Fruit fly (Drosophila melanogaster) whole organism, embryonic: ENCODE data around the gene Arp10.

ENCODE experiments used
- Bgb ChIP-seq: fragments of 200-800 bp; sonication (Bioruptor generic); IDR thresholded peaks from 2 replicates; pipeline ENCODE4 v1.3.6; 2022; ENCODE audit warnings: missing biosample characterization, missing genetic modification characterization; ENCODE audit not compliant: partially characterized antibody
- CG10462 ChIP-seq: fragments of 200-800 bp; sonication (Bioruptor generic); optimal IDR thresholded peaks from 2 replicates; lab custom pipeline; 2016; ENCODE audit warnings: missing biosample characterization, missing genetic modification characterization
- CG13287 ChIP-seq: fragments of 200-800 bp; sonication (Bioruptor generic); IDR thresholded peaks from 2 replicates; pipeline ENCODE4 v1.3.6; 2022; ENCODE audit warnings: missing biosample characterization, missing genetic modification characterization; ENCODE audit not compliant: partially characterized antibody
- CG13624 ChIP-seq: fragments of 200-800 bp; sonication (Bioruptor generic); optimal IDR thresholded peaks from 2 replicates; lab custom pipeline; 2016; ENCODE audit warnings: missing biosample characterization, missing genetic modification characterization
- CG14860 ChIP-seq: fragments of 200-800 bp; sonication (Bioruptor generic); IDR thresholded peaks from 3 replicates; pipeline ENCODE4 v1.3.6; 2022; ENCODE audit warnings: missing biosample characterization, missing genetic modification characterization; ENCODE audit not compliant: partially characterized antibody
- CG3163 ChIP-seq: fragments of 200-800 bp; sonication (Bioruptor generic); optimal IDR thresholded peaks from 3 replicates; lab custom pipeline; 2016; ENCODE audit warnings: missing biosample characterization, missing genetic modification characterization
- CG4617 ChIP-seq: fragments of 200-800 bp; sonication (Bioruptor generic); optimal IDR thresholded peaks from 3 replicates; lab custom pipeline; 2016; ENCODE audit warnings: missing biosample characterization, missing genetic modification characterization, borderline replicate concordance
- CG6854 ChIP-seq: fragments of 200-800 bp; sonication (Bioruptor generic); optimal IDR thresholded peaks from 3 replicates; lab custom pipeline; 2017; ENCODE audit warnings: missing biosample characterization, mild to moderate bottlenecking, missing genetic modification characterization
- CG8765 ChIP-seq: fragments of 200-800 bp; sonication (Bioruptor generic); IDR thresholded peaks from 2 replicates; pipeline ENCODE4 v1.3.6; 2022; ENCODE audit warnings: missing biosample characterization, missing genetic modification characterization
- CHES-1-like ChIP-seq: fragments of 200-800 bp; sonication (Bioruptor generic); optimal IDR thresholded peaks from 2 replicates; lab custom pipeline; 2016; ENCODE audit warnings: missing biosample characterization, missing genetic modification characterization
- D19A ChIP-seq: fragments of 200-800 bp; optimal IDR thresholded peaks from 3 replicates; lab custom pipeline; 2019; ENCODE audit warnings: missing biosample characterization, mild to moderate bottlenecking, missing genetic modification characterization, moderate library complexity
- Dbx ChIP-seq: fragments of 200-800 bp; sonication (Bioruptor generic); IDR thresholded peaks from 3 replicates; pipeline ENCODE4 v1.3.6; 2022; ENCODE audit warnings: missing biosample characterization, missing genetic modification characterization
- Dip3 ChIP-seq: fragments of 200-800 bp; sonication (Bioruptor generic); optimal IDR thresholded peaks from 3 replicates; lab custom pipeline; 2016; ENCODE audit warnings: missing biosample characterization, missing genetic modification characterization
- Dp ChIP-seq: fragments of 200-800 bp; sonication (Bioruptor generic); optimal IDR thresholded peaks from 2 replicates; lab custom pipeline; 2018; ENCODE audit warnings: missing biosample characterization, mild to moderate bottlenecking, missing genetic modification characterization, moderate library complexity
- Dref ChIP-seq: fragments of 200-800 bp; sonication (Bioruptor generic); IDR thresholded peaks from 2 replicates; pipeline ENCODE4 v1.3.6; 2022; ENCODE audit warnings: missing biosample characterization, missing genetic modification characterization
- Ets97D ChIP-seq: fragments of 200-800 bp; sonication (Bioruptor generic); optimal IDR thresholded peaks from 3 replicates; lab custom pipeline; 2016; ENCODE audit warnings: missing biosample characterization, missing genetic modification characterization
- Fer1 ChIP-seq: fragments of 200-800 bp; sonication (Bioruptor generic); optimal IDR thresholded peaks from 2 replicates; lab custom pipeline; 2017; ENCODE audit warnings: missing biosample characterization, mild to moderate bottlenecking, missing genetic modification characterization
- Fer2 ChIP-seq: fragments of 200-800 bp; sonication (Bioruptor generic); optimal IDR thresholded peaks from 2 replicates; lab custom pipeline; 2018; ENCODE audit warnings: missing biosample characterization, mild to moderate bottlenecking, missing genetic modification characterization, moderate library complexity
- H15 ChIP-seq: fragments of 200-800 bp; sonication (Bioruptor generic); IDR thresholded peaks from 3 replicates; pipeline ENCODE4 v1.3.6; 2022; ENCODE audit warnings: missing biosample characterization, missing genetic modification characterization
- Hand ChIP-seq: fragments of 200-800 bp; sonication (Bioruptor generic); optimal IDR thresholded peaks from 2 replicates; lab custom pipeline; 2017; ENCODE audit warnings: mild to moderate bottlenecking, missing biosample characterization, missing genetic modification reagents, missing genetic modification characterization
- HmgZ ChIP-seq: fragments of 200-800 bp; sonication (Bioruptor generic); optimal IDR thresholded peaks from 2 replicates; lab custom pipeline; 2018; ENCODE audit warnings: missing biosample characterization, mild to moderate bottlenecking, missing genetic modification characterization
- MBD-R2 ChIP-seq: fragments of 200-800 bp; sonication (Bioruptor generic); IDR thresholded peaks from 2 replicates; pipeline ENCODE4 v1.3.6; 2022; ENCODE audit warnings: missing biosample characterization, missing genetic modification characterization
- Mrtf ChIP-seq: fragments of 200-800 bp; sonication (Bioruptor generic); IDR thresholded peaks from 3 replicates; pipeline ENCODE4 v1.3.6; 2022; ENCODE audit warnings: missing biosample characterization, missing genetic modification characterization
- PHDP ChIP-seq: fragments of 200-800 bp; sonication (Bioruptor generic); optimal IDR thresholded peaks from 3 replicates; lab custom pipeline; 2018; ENCODE audit warnings: missing biosample characterization, mild to moderate bottlenecking, missing genetic modification characterization, moderate library complexity
- Scr ChIP-seq: fragments of 200-800 bp; sonication (Bioruptor generic); IDR thresholded peaks from 2 replicates; pipeline ENCODE4 v1.3.6; 2022; ENCODE audit warnings: missing biosample characterization, missing genetic modification characterization; ENCODE audit not compliant: partially characterized antibody
- Sin3A ChIP-seq: fragments of >200 bp; optimal IDR thresholded peaks from 2 replicates; lab custom pipeline; 2018
- al ChIP-seq: fragments of 200-800 bp; sonication (Bioruptor generic); IDR thresholded peaks from 2 replicates; pipeline ENCODE4 v1.3.6; 2022; ENCODE audit warnings: missing biosample characterization, missing genetic modification characterization
- ase ChIP-seq: fragments of 200-800 bp; sonication (Bioruptor generic); IDR thresholded peaks from 3 replicates; pipeline ENCODE4 v1.3.6; 2022; ENCODE audit warnings: missing biosample characterization, missing genetic modification characterization
- ato ChIP-seq: fragments of 200-800 bp; sonication (Bioruptor generic); IDR thresholded peaks from 2 replicates; pipeline ENCODE4 v1.3.6; 2022; ENCODE audit warnings: missing biosample characterization, missing genetic modification characterization; ENCODE audit not compliant: partially characterized antibody
- bbx ChIP-seq: fragments of 200-800 bp; sonication (Bioruptor generic); IDR thresholded peaks from 2 replicates; pipeline ENCODE4 v1.3.6; 2022; ENCODE audit warnings: missing biosample characterization, missing genetic modification characterization; ENCODE audit not compliant: partially characterized antibody
- danr ChIP-seq: fragments of 200-800 bp; sonication (Bioruptor generic); IDR thresholded peaks from 2 replicates; pipeline ENCODE4 v1.3.6; 2022; ENCODE audit warnings: missing biosample characterization, missing genetic modification characterization
- dpn ChIP-seq, 2 experiments: fragments of 200-800 bp; sonication (Bioruptor generic); optimal IDR thresholded peaks; 3 replicates each; lab custom pipeline; 2016; ENCODE audit warnings: missing biosample characterization in 2 of 2, missing genetic modification characterization in 2 of 2
- esg ChIP-seq: fragments of 200-800 bp; sonication (Bioruptor generic); conservative IDR thresholded peaks from 2 replicates; pipeline ENCODE4 v1.3.6; 2022; ENCODE audit warnings: missing biosample characterization, missing genetic modification characterization
- ewg ChIP-seq: fragments of 200-800 bp; sonication (Bioruptor generic); optimal IDR thresholded peaks from 3 replicates; lab custom pipeline; 2017; ENCODE audit warnings: mild to moderate bottlenecking, missing biosample characterization, missing genetic modification reagents, missing genetic modification characterization
- exex ChIP-seq: fragments of 200-800 bp; sonication (Bioruptor generic); optimal IDR thresholded peaks from 4 replicates; lab custom pipeline; 2018; ENCODE audit warnings: missing biosample characterization, mild to moderate bottlenecking, missing genetic modification characterization, moderate library complexity
- hbn ChIP-seq: fragments of 200-800 bp; sonication (Bioruptor generic); IDR thresholded peaks from 2 replicates; pipeline ENCODE4 v1.3.6; 2022; ENCODE audit warnings: missing biosample characterization, missing genetic modification characterization; ENCODE audit not compliant: partially characterized antibody
- her ChIP-seq: fragments of 200-800 bp; sonication (Bioruptor generic); optimal IDR thresholded peaks from 2 replicates; lab custom pipeline; 2016; ENCODE audit warnings: missing biosample characterization, missing genetic modification characterization
- ind ChIP-seq: fragments of 200-800 bp; sonication (Bioruptor generic); optimal IDR thresholded peaks from 3 replicates; lab custom pipeline; 2016; ENCODE audit warnings: missing biosample characterization, missing genetic modification characterization
- klu ChIP-seq: fragments of 200-800 bp; sonication (Bioruptor generic); IDR thresholded peaks from 2 replicates; pipeline ENCODE4 v1.3.6; 2022; ENCODE audit warnings: missing biosample characterization, missing genetic modification characterization
- nerfin-1 ChIP-seq: fragments of 200-800 bp; sonication (Bioruptor generic); optimal IDR thresholded peaks from 3 replicates; lab custom pipeline; 2019; ENCODE audit warnings: missing biosample characterization, mild to moderate bottlenecking, missing genetic modification characterization, moderate library complexity
- nerfin-2 ChIP-seq: fragments of 200-800 bp; sonication (Bioruptor generic); IDR thresholded peaks from 2 replicates; pipeline ENCODE4 v1.3.6; 2022; ENCODE audit warnings: missing biosample characterization, missing genetic modification characterization; ENCODE audit not compliant: partially characterized antibody
- pzg ChIP-seq: fragments of 200-800 bp; sonication (Bioruptor generic); optimal IDR thresholded peaks from 3 replicates; lab custom pipeline; 2018; ENCODE audit warnings: missing biosample characterization, mild to moderate bottlenecking, missing genetic modification characterization, moderate library complexity
- rib ChIP-seq: fragments of 200-800 bp; sonication (Bioruptor generic); IDR thresholded peaks from 2 replicates; pipeline ENCODE4 v1.3.6; 2022; ENCODE audit warnings: missing biosample characterization, missing genetic modification characterization
- schlank ChIP-seq: fragments of 200-800 bp; sonication (Bioruptor generic); optimal IDR thresholded peaks from 2 replicates; lab custom pipeline; 2018; ENCODE audit warnings: missing biosample characterization, mild to moderate bottlenecking, missing genetic modification characterization
- scrt ChIP-seq: fragments of 200-800 bp; sonication (Bioruptor generic); optimal IDR thresholded peaks from 2 replicates; lab custom pipeline; 2018; ENCODE audit warnings: missing biosample characterization, mild to moderate bottlenecking, missing genetic modification characterization, moderate library complexity
- stwl ChIP-seq: fragments of 200-800 bp; sonication (Bioruptor generic); optimal IDR thresholded peaks from 3 replicates; lab custom pipeline; 2018; ENCODE audit warnings: missing biosample characterization, mild to moderate bottlenecking, missing genetic modification characterization, moderate library complexity
- tna ChIP-seq: fragments of 200-800 bp; sonication (Bioruptor generic); IDR thresholded peaks from 2 replicates; pipeline ENCODE4 v1.3.6; 2022; ENCODE audit warnings: missing biosample characterization, missing genetic modification characterization; ENCODE audit not compliant: partially characterized antibody
- ttk ChIP-seq: fragments of 200-800 bp; sonication (Bioruptor generic); IDR thresholded peaks from 2 replicates; pipeline ENCODE4 v2.1.2; 2022; ENCODE audit warnings: missing biosample characterization, missing genetic modification characterization
- unc-4 ChIP-seq: fragments of 200-800 bp; sonication (Bioruptor generic); IDR thresholded peaks from 2 replicates; pipeline ENCODE4 v1.3.6; 2022; ENCODE audit warnings: missing biosample characterization, missing genetic modification characterization; ENCODE audit not compliant: partially characterized antibody
- zen2 ChIP-seq: fragments of 200-800 bp; sonication (Bioruptor generic); IDR thresholded peaks from 3 replicates; pipeline ENCODE4 v1.3.6; 2022; ENCODE audit warnings: missing biosample characterization, missing genetic modification characterization; ENCODE audit not compliant: partially characterized antibody

Arp10 gene

dm6 chrX:19604997-19605396, 41.0 kb downstream of the Arp10 start, which contains the start of gene CG14207:
CG14207 (plus strand) TSS chrX:19605199.
- TF ChIP-seq Fer2 (tag; lab: Kevin White, UChicago) (no peak), pzg (GFP tag; lab: Kevin White, UChicago) (peak; percentile 51), HmgZ (tag; lab: Kevin White, UChicago) (peak; percentile 62), Dp (GFP tag; lab: Kevin White, UChicago) (peak; percentile 78), Ets97D (GFP tag; lab: Kevin White, UChicago) (peak; percentile 41), ase (GFP tag; lab: Robert Waterston, UW) (no peak), zen2 (GFP tag; lab: Robert Waterston, UW) (peak; percentile 67), Fer1 (GFP tag; lab: Kevin White, UChicago) (peak; percentile 28), CG10462 (GFP tag; lab: Kevin White, UChicago) (no peak), ato (peak; percentile 82), hbn (GFP tag; lab: Robert Waterston, UW) (peak; percentile 57; the same call in 1 of the 2 replicates), CG6854 (GFP tag; lab: Kevin White, UChicago) (peak; percentile 39), nerfin-1 (no peak), klu (GFP tag; lab: Robert Waterston, UW) (no peak), Dip3 (GFP tag; lab: Kevin White, UChicago) (peak; percentile 2), stwl (tag; lab: Kevin White, UChicago) (peak; percentile 73), bbx (GFP tag; lab: Robert Waterston, UW) (peak; percentile 80), rib (GFP tag; lab: Robert Waterston, UW) (peak; percentile 54; the same call in 1 of the 2 replicates), her (GFP tag; lab: Kevin White, UChicago) (peak; percentile 49), Hand (GFP tag; lab: Kevin White, UChicago) (peak; percentile 48), Mrtf (GFP tag; lab: Robert Waterston, UW) (no peak), nerfin-2 (GFP tag; lab: Robert Waterston, UW) (peak; percentile 83), CG8765 (GFP tag; lab: Robert Waterston, UW) (no peak), CG3163 (GFP tag; lab: Kevin White, UChicago) (peak; percentile 19), exex (peak; percentile 27), unc-4 (peak; percentile 67), D19A (peak; percentile 20), CG4617 (GFP tag; lab: Kevin White, UChicago) (no peak), esg (GFP tag; lab: Robert Waterston, UW) (no peak), CHES-1-like (GFP tag; lab: Kevin White, UChicago) (peak; percentile 34), tna (GFP tag; lab: Robert Waterston, UW) (peak; percentile 88), CG13624 (GFP tag; lab: Kevin White, UChicago) (peak; percentile 56), Scr (GFP tag; lab: Robert Waterston, UW) (peak; percentile 67), ind (GFP tag; lab: Kevin White, UChicago) (no peak), ttk (GFP tag; lab: Robert Waterston, UW) (no peak), CG14860 (GFP tag; lab: Robert Waterston, UW) (peak; percentile 68), Sin3A (no peak), CG13287 (GFP tag; lab: Robert Waterston, UW) (peak; percentile 80), Dbx (peak; percentile 50; the same call in 2 of the 3 replicates), MBD-R2 (peak; percentile 21; the same call in 1 of the 2 replicates), al (GFP tag; lab: Robert Waterston, UW) (no peak), H15 (no peak), schlank (tag; lab: Kevin White, UChicago) (peak; percentile 10), Dref (GFP tag; lab: Robert Waterston, UW) (peak; percentile 87), scrt (peak; percentile 37), PHDP (tag; lab: Kevin White, UChicago) (peak; percentile 1), Bgb (GFP tag; lab: Robert Waterston, UW) (peak; percentile 78), danr (GFP tag; lab: Robert Waterston, UW) (no peak), ewg (GFP tag; lab: Kevin White, UChicago) (peak; percentile 40), dpn (GFP tag; optimal IDR thresholded peaks at IDR 0.05; lab: Kevin White, UChicago) (peak in 1 of 2 experiments; percentile 18)
